Worm (Caenorhabditis elegans) whole organism, L1 larva: ENCODE measurements around the gene agr-1.

ENCODE experiments used
- alr-1 ChIP-seq: fragments of 200-800 bp; sonication (Bioruptor generic); optimal IDR thresholded peaks from 2 replicates; lab custom pipeline; 2018; ENCODE audit warnings: borderline replicate concordance, mild to moderate bottlenecking, missing genetic modification characterization, missing compliant biosample characterization
- ceh-88 ChIP-seq: fragments of 200-800 bp; sonication (Bioruptor generic); IDR thresholded peaks from 2 replicates; pipeline ENCODE4 v1.3.6; 2022; ENCODE audit warnings: missing genetic modification characterization, missing compliant biosample characterization
- fkh-8 ChIP-seq: sonication (generic microtip); optimal IDR thresholded peaks from 2 replicates; lab custom pipeline; 2016; ENCODE audit warnings: mild to moderate bottlenecking, missing genetic modification characterization, missing compliant biosample characterization
- mep-1 ChIP-seq: fragments of 150-350 bp; optimal IDR thresholded peaks from 2 replicates; lab custom pipeline; 2014; ENCODE audit warnings: missing biosample characterization, missing genetic modification characterization
- nhr-12 ChIP-seq: sonication (generic microtip); optimal IDR thresholded peaks from 2 replicates; lab custom pipeline; 2017; ENCODE audit warnings: missing biosample characterization, missing genetic modification characterization
- nhr-237 ChIP-seq: fragments of 150-350 bp; optimal IDR thresholded peaks from 2 replicates; lab custom pipeline; 2014; ENCODE audit warnings: missing biosample characterization, missing genetic modification characterization
- nhr-90 ChIP-seq: sonication (generic microtip); optimal IDR thresholded peaks from 2 replicates; lab custom pipeline; 2016; ENCODE audit warnings: mild to moderate bottlenecking, missing genetic modification characterization, missing compliant biosample characterization; ENCODE audit not compliant: poor library complexity
- pax-3 ChIP-seq: fragments of 200-800 bp; sonication (Bioruptor generic); optimal IDR thresholded peaks from 2 replicates; lab custom pipeline; 2018; ENCODE audit warnings: mild to moderate bottlenecking, missing genetic modification characterization, moderate library complexity, missing compliant biosample characterization
- pqm-1 ChIP-seq: sonication (generic microtip); optimal IDR thresholded peaks from 3 replicates; lab custom pipeline; 2017; ENCODE audit warnings: missing biosample characterization, missing genetic modification characterization
- skn-1 ChIP-seq: fragments of 150-350 bp; optimal IDR thresholded peaks from 2 replicates; lab custom pipeline; 2014; ENCODE audit warnings: missing biosample characterization, missing genetic modification characterization
- sox-4 ChIP-seq: sonication (generic microtip); optimal IDR thresholded peaks from 2 replicates; lab custom pipeline; 2016; ENCODE audit warnings: missing genetic modification characterization, missing compliant biosample characterization
- tbx-2 ChIP-seq: sonication (generic microtip); optimal IDR thresholded peaks from 2 replicates; lab custom pipeline; 2016; ENCODE audit warnings: missing genetic modification characterization, missing compliant biosample characterization
- unc-130 ChIP-seq: fragments of 150-350 bp; optimal IDR thresholded peaks from 2 replicates; lab custom pipeline; 2017; ENCODE audit warnings: missing biosample characterization, missing genetic modification characterization, inconsistent platforms
- unc-62 ChIP-seq: fragments of 150-350 bp; optimal IDR thresholded peaks from 2 replicates; lab custom pipeline; 2014; ENCODE audit warnings: missing biosample characterization, missing genetic modification reagents, missing genetic modification characterization

ce11 chrII:6744648-6745047, 30.3 kb downstream of the agr-1 start, which contains the start of gene ins-15:
- TF ChIP-seq sox-4 (tag; lab: Kevin White, UChicago) (no peak), nhr-12 (tag; lab: Kevin White, UChicago) (no peak), pax-3 (no peak), skn-1 (no peak), pqm-1 (tag; lab: Kevin White, UChicago) (no peak), unc-130 (no peak), tbx-2 (tag; lab: Kevin White, UChicago) (no peak), unc-62 (GFP tag; lab: Kevin White, UChicago) (no peak), alr-1 (tag; lab: Kevin White, UChicago) (no peak), nhr-90 (no peak), nhr-237 (no peak), fkh-8 (no peak), ceh-88 (no peak), mep-1 (tag; lab: Kevin White, UChicago) (no peak)
